Worm (Caenorhabditis elegans): ENCODE results near the gene acd-4.

DNA sequence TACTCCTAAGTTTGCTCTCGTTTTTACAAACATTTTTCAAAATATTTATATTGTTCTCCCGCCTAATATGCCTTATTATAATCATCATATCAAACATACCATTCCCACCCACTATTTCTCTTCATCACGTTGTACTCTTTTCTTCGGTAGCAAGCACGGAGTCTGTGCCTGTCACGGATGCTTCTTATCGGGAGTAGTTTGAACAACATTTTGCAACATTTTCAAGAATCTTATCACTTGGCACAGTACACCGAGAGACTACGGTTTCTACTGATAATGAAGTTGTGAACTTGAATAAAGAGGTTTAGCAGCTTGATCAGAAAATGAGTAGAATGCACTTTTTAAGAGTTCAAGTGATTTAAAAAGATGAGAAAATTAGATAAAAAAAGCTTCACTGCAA lies 10.2 kb downstream of the acd-4 start:
- TF ChIP-seq aly-2 (tag; optimal IDR thresholded peaks at IDR 0.05) (no peak), unc-98 (GFP tag; IDR thresholded peaks at IDR 0.05) (no peak), skn-1 (tag; optimal IDR thresholded peaks at IDR 0.05) (no peak), egl-27 (tag; optimal IDR thresholded peaks at IDR 0.05) (no peak), sox-4 (tag; optimal IDR thresholded peaks at IDR 0.05) (no peak), nhr-76 (tag; optimal IDR thresholded peaks at IDR 0.05) (no peak), lsy-2 (tag; optimal IDR thresholded peaks at IDR 0.05) (peak in 1 of 2 experiments; percentile 16)

Data from whole organism, L1 larva.